Fruit fly (Drosophila melanogaster): ENCODE measurements around the gene RIOK1.

The RIOK1 gene

DNA sequence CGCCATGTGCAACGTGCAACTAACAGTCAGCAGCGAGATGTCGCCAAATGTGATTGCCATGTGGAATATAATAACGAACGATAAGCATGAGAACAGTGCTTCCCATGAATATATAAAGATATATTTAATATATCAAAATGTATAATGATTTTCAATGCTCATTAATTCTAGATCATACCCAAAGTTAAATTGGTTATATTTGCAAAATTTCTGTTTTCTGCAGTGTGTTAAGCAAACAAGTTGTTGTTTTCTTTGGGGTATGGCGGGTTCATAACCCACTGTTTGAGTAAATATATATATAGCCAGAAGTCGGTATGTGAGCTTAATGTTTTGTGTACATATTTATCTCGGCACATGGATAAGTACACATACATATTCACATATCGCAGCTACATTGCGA, 11.4 kb downstream of the RIOK1 start (continued):
- TF ChIP-seq HLH3B (GFP tag; IDR thresholded peaks at IDR 0.05) (peak; percentile 19; the same call in 1 of the 2 replicates), row (GFP tag; IDR thresholded peaks at IDR 0.05) (no peak), CG13296 (GFP tag; optimal IDR thresholded peaks at IDR 0.05) (peak; percentile 43), ttk (GFP tag; IDR thresholded peaks at IDR 0.05) (no peak), dan (GFP tag; IDR thresholded peaks at IDR 0.05) (no peak), Asciz (GFP tag; optimal IDR thresholded peaks at IDR 0.05) (peak; percentile 34), sima (GFP tag; optimal IDR thresholded peaks at IDR 0.05) (no peak), ash1 (GFP tag; optimal IDR thresholded peaks at IDR 0.05) (no peak), wor (GFP tag; IDR thresholded peaks at IDR 0.05) (no peak), CG6813 (GFP tag; optimal IDR thresholded peaks at IDR 0.05) (peak; percentile 10), Fer3 (tag; optimal IDR thresholded peaks at IDR 0.05) (peak; percentile 11), CG12071 (GFP tag; optimal IDR thresholded peaks at IDR 0.05) (peak; percentile 17), lab (GFP tag; optimal IDR thresholded peaks at IDR 0.05) (peak; percentile 36)

DNA sequence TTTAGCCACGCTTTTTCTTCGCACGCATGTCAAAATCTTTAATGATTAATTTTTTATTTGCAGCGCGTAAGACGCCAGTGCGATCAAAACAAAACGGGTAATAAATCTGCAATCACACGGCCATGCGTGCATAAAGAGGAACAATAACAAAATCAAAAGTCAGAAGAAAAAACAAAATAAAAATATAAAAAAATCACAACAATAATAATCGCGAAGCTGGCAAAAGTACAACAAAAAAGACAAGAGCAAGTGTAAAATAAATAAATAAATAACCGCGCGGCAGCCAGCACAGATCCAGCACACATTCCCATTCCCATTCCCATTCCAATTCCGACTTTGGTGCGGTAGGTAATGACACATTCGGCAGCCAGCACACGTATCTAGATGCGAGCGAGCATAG, 13.7 kb downstream of the RIOK1 start:
- peak; percentile 81 for TF ChIP-seq nom (GFP tag; optimal IDR thresholded peaks at IDR 0.05)
- TF ChIP-seq bsh (GFP tag; optimal IDR thresholded peaks at IDR 0.05), result peak in 1 of 2 experiments; percentile 83
- TF ChIP-seq CG34376 (GFP tag; optimal IDR thresholded peaks at IDR 0.05), result no peak
- peak; percentile 64 for TF ChIP-seq Drgx (GFP tag; IDR thresholded peaks at IDR 0.05)

dm6 chr3L:11631092-11631491, 17.2 kb downstream of the RIOK1 start, which contains the start of gene CG32091:
CG32091 (plus strand) TSS chr3L:11631392.
- TF ChIP-seq rib (GFP tag; IDR thresholded peaks at IDR 0.05) (0 out of 2 replicates have a peak, but pooled peaks have one; percentile 20), CG16779 (GFP tag; IDR thresholded peaks at IDR 0.05) (0 out of 2 replicates have a peak, but pooled peaks have one; percentile 11), CG3407 (GFP tag; optimal IDR thresholded peaks at IDR 0.05) (no peak)

DNA sequence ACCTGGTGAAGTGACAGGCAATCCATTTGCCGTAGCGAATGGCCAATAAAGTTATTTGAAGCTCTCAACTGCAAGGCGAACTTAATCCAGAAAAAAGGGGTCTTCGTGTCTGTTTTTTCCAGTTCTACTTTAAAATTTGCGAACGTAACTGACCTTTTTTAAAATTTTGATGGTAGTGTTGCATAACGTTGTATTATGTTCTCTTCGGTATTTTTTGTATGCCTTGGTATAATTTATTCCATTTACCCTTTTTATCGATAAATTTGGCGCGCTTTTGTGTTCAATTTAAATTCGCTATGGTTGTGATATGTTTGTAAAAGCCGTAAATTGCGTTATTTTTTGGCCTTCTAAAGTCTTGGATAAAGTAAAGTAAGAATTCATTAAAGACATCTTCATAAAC, 17.6 kb downstream of the RIOK1 start:
- TF ChIP-seq her (GFP tag; optimal IDR thresholded peaks at IDR 0.05) (peak; percentile 16), da (GFP tag; optimal IDR thresholded peaks at IDR 0.05) (no peak), Dll (GFP tag; IDR thresholded peaks at IDR 0.05; ENCODE audit: partially characterized antibody) (peak; percentile 32; the same call in 1 of the 4 replicates), chm (GFP tag; IDR thresholded peaks at IDR 0.05) (no peak), Dref (GFP tag; IDR thresholded peaks at IDR 0.05) (peak; percentile 68), CG18262 (tag; optimal IDR thresholded peaks at IDR 0.05) (no peak), Abd-B (GFP tag; optimal IDR thresholded peaks at IDR 0.05) (no peak), CG4424 (GFP tag; optimal IDR thresholded peaks at IDR 0.05) (no peak), Side (GFP tag; optimal IDR thresholded peaks at IDR 0.05) (no peak), CG6689 (GFP tag; IDR thresholded peaks at IDR 0.05) (no peak), CG2116 (GFP tag; optimal IDR thresholded peaks at IDR 0.05) (peak; percentile 48), Sry-β (GFP tag; optimal IDR thresholded peaks at IDR 0.05) (no peak), CG15514 (GFP tag; optimal IDR thresholded peaks at IDR 0.05) (peak; percentile 57), jigr1 (GFP tag; IDR thresholded peaks at IDR 0.05) (no peak), CG12219 (GFP tag; optimal IDR thresholded peaks at IDR 0.05) (no peak), trh (GFP tag; optimal IDR thresholded peaks at IDR 0.05) (no peak), CG4820 (GFP tag; optimal IDR thresholded peaks at IDR 0.05) (no peak), CG34224 (GFP tag; IDR thresholded peaks at IDR 0.05; ENCODE audit: partially characterized antibody) (peak; percentile 21; the same call in 2 of the 3 replicates), Myb (GFP tag; optimal IDR thresholded peaks at IDR 0.05) (peak; percentile 96), C15 (GFP tag; IDR thresholded peaks at IDR 0.05) (no peak), wek (GFP tag; optimal IDR thresholded peaks at IDR 0.05) (no peak), sens (GFP tag) (peak; percentile 32), Sry-δ (GFP tag; optimal IDR thresholded peaks at IDR 0.05) (peak; percentile 46), yki (optimal IDR thresholded peaks at IDR 0.05) (no peak), CG9215 (GFP tag; IDR thresholded peaks at IDR 0.05) (no peak), CG4404 (GFP tag; IDR thresholded peaks at IDR 0.05) (no peak), CG12744 (GFP tag; optimal IDR thresholded peaks at IDR 0.05) (no peak), pzg (GFP tag; optimal IDR thresholded peaks at IDR 0.05) (peak; percentile 61)
